Worm (Caenorhabditis elegans) whole organism, early embryonic: ENCODE results near the gene glt-3.

Experiments
- F13C5.2 ChIP-seq: sonication (generic microtip); optimal IDR thresholded peaks from 2 replicates; lab custom pipeline; 2017; ENCODE audit warnings: mild to moderate bottlenecking, missing genetic modification characterization, inconsistent platforms, missing compliant biosample characterization
- ama-1 ChIP-seq: fragments of 150-350 bp; optimal IDR thresholded peaks from 2 replicates; lab custom pipeline; 2014
- flt-1 ChIP-seq: fragments of 200-800 bp; sonication (Bioruptor generic); IDR thresholded peaks from 2 replicates; pipeline ENCODE4 v1.3.6; 2022; ENCODE audit warnings: missing genetic modification characterization, missing compliant biosample characterization
- hmbx-1 ChIP-seq: sonication (generic microtip); optimal IDR thresholded peaks from 2 replicates; lab custom pipeline; 2016; ENCODE audit warnings: mild to moderate bottlenecking, missing genetic modification characterization, missing compliant biosample characterization
- hnd-1 ChIP-seq: sonication (generic microtip); optimal IDR thresholded peaks from 2 replicates; lab custom pipeline; 2016; ENCODE audit warnings: missing genetic modification characterization, missing compliant biosample characterization
- tbx-11 ChIP-seq: fragments of 200-800 bp; sonication (Bioruptor generic); IDR thresholded peaks from 2 replicates; pipeline ENCODE4 v1.3.6; 2022; ENCODE audit warnings: missing genetic modification characterization, missing compliant biosample characterization

- no peak for TF ChIP-seq flt-1
- TF ChIP-seq hnd-1: no peak
- TF ChIP-seq hmbx-1: no peak
- no peak for TF ChIP-seq tbx-11
- no peak for TF ChIP-seq F13C5.2 (tag; lab: Kevin White, UChicago)
- no peak for TF ChIP-seq ama-1 (lab: Kevin White, UChicago)
Measured at ce11 chrIV:10110870-10111269, 19.2 kb upstream of the glt-3 start.
